Fruit fly (Drosophila melanogaster) whole organism, prepupa: Measurements from ENCODE around the gene tll.
A peak's percentile ranks its signal among the peaks of the same experiment; 100 is the strongest.

Experiments used
- CG10631 ChIP-seq: fragments of 200-800 bp; sonication (Bioruptor generic); optimal IDR thresholded peaks from 2 replicates; lab custom pipeline; 2016; ENCODE audit warnings: missing biosample characterization, missing genetic modification characterization
- CG10669 ChIP-seq: fragments of 200-800 bp; sonication (Bioruptor generic); optimal IDR thresholded peaks from 3 replicates; lab custom pipeline; 2018; ENCODE audit warnings: missing biosample characterization, mild to moderate bottlenecking, missing genetic modification characterization, moderate library complexity
- CG11294 ChIP-seq: fragments of 200-800 bp; sonication (Bioruptor generic); IDR thresholded peaks from 2 replicates; pipeline ENCODE4 v1.3.6; 2022; ENCODE audit warnings: missing biosample characterization, missing genetic modification characterization
- CG11762 ChIP-seq: fragments of 200-800 bp; sonication (Bioruptor generic); optimal IDR thresholded peaks from 3 replicates; lab custom pipeline; 2016; ENCODE audit warnings: missing biosample characterization, missing genetic modification characterization; ENCODE audit not compliant: insufficient read depth
- CG11902 ChIP-seq: fragments of 200-800 bp; sonication (Bioruptor generic); optimal IDR thresholded peaks from 3 replicates; lab custom pipeline; 2016; ENCODE audit warnings: missing biosample characterization, missing genetic modification characterization
- CG15336 ChIP-seq: fragments of 200-800 bp; sonication (Bioruptor generic); IDR thresholded peaks from 2 replicates; pipeline ENCODE4 v1.3.6; 2022; ENCODE audit warnings: missing biosample characterization, missing genetic modification characterization
- CG1621 ChIP-seq: fragments of 200-800 bp; sonication (Bioruptor generic); optimal IDR thresholded peaks from 3 replicates; lab custom pipeline; 2018; ENCODE audit warnings: missing biosample characterization, mild to moderate bottlenecking, missing genetic modification characterization
- CG31627 ChIP-seq: fragments of 200-800 bp; sonication (Bioruptor generic); optimal IDR thresholded peaks from 3 replicates; lab custom pipeline; 2016; ENCODE audit warnings: missing biosample characterization, missing genetic modification characterization
- CG32006 ChIP-seq: fragments of 200-800 bp; sonication (Bioruptor generic); optimal IDR thresholded peaks from 3 replicates; lab custom pipeline; 2017; ENCODE audit warnings: missing biosample characterization, mild to moderate bottlenecking, missing genetic modification characterization
- CG34406 ChIP-seq: fragments of 200-800 bp; sonication (Bioruptor generic); optimal IDR thresholded peaks from 3 replicates; lab custom pipeline; 2016; ENCODE audit warnings: missing biosample characterization, missing genetic modification characterization
- CG3919 ChIP-seq: fragments of 200-800 bp; sonication (Bioruptor generic); optimal IDR thresholded peaks from 3 replicates; lab custom pipeline; 2016; ENCODE audit warnings: missing biosample characterization, missing genetic modification characterization
- CG4318 ChIP-seq: fragments of 200-800 bp; sonication (Bioruptor generic); optimal IDR thresholded peaks from 3 replicates; lab custom pipeline; 2017; ENCODE audit warnings: missing biosample characterization, mild to moderate bottlenecking, missing genetic modification characterization
- CG6163 ChIP-seq: fragments of 200-800 bp; sonication (Bioruptor generic); IDR thresholded peaks from 3 replicates; pipeline ENCODE4 v1.3.6; 2022; ENCODE audit warnings: missing biosample characterization, missing genetic modification characterization
- CG6276 ChIP-seq: fragments of 200-800 bp; sonication (Bioruptor generic); optimal IDR thresholded peaks from 2 replicates; lab custom pipeline; 2017; ENCODE audit warnings: missing biosample characterization, mild to moderate bottlenecking, missing genetic modification characterization
- CG6792 ChIP-seq: fragments of 200-800 bp; sonication (Bioruptor generic); optimal IDR thresholded peaks from 3 replicates; lab custom pipeline; 2016; ENCODE audit warnings: missing biosample characterization, missing genetic modification characterization
- CG6854 ChIP-seq: fragments of 200-800 bp; sonication (Bioruptor generic); optimal IDR thresholded peaks from 2 replicates; lab custom pipeline; 2017; ENCODE audit warnings: missing biosample characterization, mild to moderate bottlenecking, missing genetic modification characterization
- CG7368 ChIP-seq: fragments of 200-800 bp; sonication (Bioruptor generic); optimal IDR thresholded peaks from 3 replicates; lab custom pipeline; 2016; ENCODE audit warnings: missing biosample characterization, missing genetic modification characterization
- CG8119 ChIP-seq: fragments of 200-800 bp; sonication (Bioruptor generic); IDR thresholded peaks from 3 replicates; pipeline ENCODE4 v1.3.6; 2022; ENCODE audit warnings: missing biosample characterization, missing genetic modification characterization
- CG8319 ChIP-seq: fragments of 200-800 bp; sonication (Bioruptor generic); optimal IDR thresholded peaks from 3 replicates; lab custom pipeline; 2016; ENCODE audit warnings: missing biosample characterization, missing genetic modification characterization
- CG8632 ChIP-seq: fragments of 200-800 bp; sonication (Bioruptor generic); optimal IDR thresholded peaks from 3 replicates; lab custom pipeline; 2016; ENCODE audit warnings: missing biosample characterization, missing genetic modification characterization
- CG9139 ChIP-seq: fragments of 200-800 bp; sonication (Bioruptor generic); optimal IDR thresholded peaks from 3 replicates; lab custom pipeline; 2017; ENCODE audit warnings: missing biosample characterization, mild to moderate bottlenecking, missing genetic modification characterization
- Eip75B ChIP-seq: fragments of 200-800 bp; sonication (Bioruptor generic); optimal IDR thresholded peaks from 3 replicates; lab custom pipeline; 2016; ENCODE audit warnings: missing biosample characterization, missing genetic modification characterization
- Eip93F ChIP-seq: fragments of 200-800 bp; sonication (Bioruptor generic); optimal IDR thresholded peaks from 2 replicates; lab custom pipeline; 2016; ENCODE audit warnings: missing biosample characterization, mild to moderate bottlenecking, missing genetic modification characterization
- Ets21C ChIP-seq: fragments of 200-800 bp; sonication (Bioruptor generic); optimal IDR thresholded peaks from 3 replicates; lab custom pipeline; 2016; ENCODE audit warnings: missing biosample characterization, missing genetic modification characterization
- Hr39 ChIP-seq: fragments of 200-800 bp; sonication (Bioruptor generic); optimal IDR thresholded peaks from 2 replicates; lab custom pipeline; 2016; ENCODE audit warnings: missing biosample characterization, missing genetic modification characterization
- Hr4 ChIP-seq: fragments of 200-800 bp; sonication (Bioruptor generic); optimal IDR thresholded peaks from 3 replicates; lab custom pipeline; 2016; ENCODE audit warnings: missing biosample characterization, missing genetic modification characterization
- Met ChIP-seq: fragments of 200-800 bp; sonication (Bioruptor generic); optimal IDR thresholded peaks from 3 replicates; lab custom pipeline; 2016; ENCODE audit warnings: missing biosample characterization, missing genetic modification characterization
- Sox14 ChIP-seq: fragments of 200-800 bp; sonication (Bioruptor generic); optimal IDR thresholded peaks from 3 replicates; lab custom pipeline; 2016; ENCODE audit warnings: missing biosample characterization, missing genetic modification characterization
- achi ChIP-seq: fragments of 200-800 bp; sonication (Bioruptor generic); optimal IDR thresholded peaks from 3 replicates; lab custom pipeline; 2016; ENCODE audit warnings: missing biosample characterization, missing genetic modification characterization
- cyc ChIP-seq: fragments of 200-800 bp; sonication (Bioruptor generic); optimal IDR thresholded peaks from 3 replicates; lab custom pipeline; 2016; ENCODE audit warnings: missing biosample characterization, missing genetic modification characterization
- dsx ChIP-seq: fragments of 200-800 bp; optimal IDR thresholded peaks from 3 replicates; lab custom pipeline; 2019; ENCODE audit warnings: missing biosample characterization, mild to moderate bottlenecking, missing genetic modification characterization, moderate library complexity; ENCODE audit not compliant: poor library complexity, severe bottlenecking
- eg ChIP-seq: fragments of 200-800 bp; sonication (Bioruptor generic); IDR thresholded peaks from 3 replicates; pipeline ENCODE4 v1.3.6; 2022; ENCODE audit warnings: missing biosample characterization, missing genetic modification characterization
- esn ChIP-seq: fragments of 200-800 bp; sonication (Bioruptor generic); optimal IDR thresholded peaks from 2 replicates; lab custom pipeline; 2016; ENCODE audit warnings: missing biosample characterization, mild to moderate bottlenecking, missing genetic modification characterization, moderate library complexity
- fd85E ChIP-seq: fragments of 200-800 bp; sonication (Bioruptor generic); optimal IDR thresholded peaks from 3 replicates; lab custom pipeline; 2016; ENCODE audit warnings: missing biosample characterization, missing genetic modification characterization
- fkh ChIP-seq: fragments of 200-800 bp; sonication (Bioruptor generic); optimal IDR thresholded peaks from 3 replicates; lab custom pipeline; 2017; ENCODE audit warnings: missing biosample characterization, mild to moderate bottlenecking, missing genetic modification characterization, moderate library complexity
- lz ChIP-seq: fragments of 200-800 bp; sonication (Bioruptor generic); optimal IDR thresholded peaks from 3 replicates; lab custom pipeline; 2016; ENCODE audit warnings: missing biosample characterization, missing genetic modification characterization
- net ChIP-seq: fragments of 200-800 bp; sonication (Bioruptor generic); optimal IDR thresholded peaks from 3 replicates; lab custom pipeline; 2016; ENCODE audit warnings: missing biosample characterization, missing genetic modification characterization
- pdm3 ChIP-seq: fragments of 200-800 bp; sonication (Bioruptor generic); optimal IDR thresholded peaks from 3 replicates; lab custom pipeline; 2016; ENCODE audit warnings: missing biosample characterization, missing genetic modification characterization
- salr ChIP-seq, 2 experiments: fragments of 200-800 bp; sonication (Bioruptor generic); optimal IDR thresholded peaks; 3 replicates each; lab custom pipeline; 2016 to 2018; ENCODE audit warnings: missing biosample characterization in 2 of 2, missing genetic modification characterization in 2 of 2, mild to moderate bottlenecking in 1 of 2
- spab ChIP-seq: fragments of 200-800 bp; sonication (Bioruptor generic); optimal IDR thresholded peaks from 2 replicates; lab custom pipeline; 2017; ENCODE audit warnings: missing biosample characterization, mild to moderate bottlenecking, missing genetic modification characterization, missing genetic modification reagents
- ss ChIP-seq, 2 experiments: fragments of 200-800 bp; sonication (Bioruptor generic); optimal IDR thresholded peaks; 2 replicates in 1 of 2; 3 replicates in 1 of 2; lab custom pipeline; 2017 to 2018; ENCODE audit warnings: mild to moderate bottlenecking in 2 of 2, missing biosample characterization in 2 of 2, missing genetic modification characterization in 2 of 2, moderate library complexity in 1 of 2
- svp ChIP-seq: fragments of 200-800 bp; sonication (Bioruptor generic); peaks from one replicate; lab custom pipeline; 2016; ENCODE audit warnings: missing biosample characterization, missing genetic modification characterization
- topi ChIP-seq: fragments of 200-800 bp; sonication (Bioruptor generic); optimal IDR thresholded peaks from 3 replicates; lab custom pipeline; 2016; ENCODE audit warnings: missing biosample characterization, missing genetic modification characterization
- vri ChIP-seq: fragments of 200-800 bp; sonication (Bioruptor generic); optimal IDR thresholded peaks from 3 replicates; lab custom pipeline; 2016; ENCODE audit warnings: missing biosample characterization, mild to moderate bottlenecking, missing genetic modification characterization

The tll gene

DNA sequence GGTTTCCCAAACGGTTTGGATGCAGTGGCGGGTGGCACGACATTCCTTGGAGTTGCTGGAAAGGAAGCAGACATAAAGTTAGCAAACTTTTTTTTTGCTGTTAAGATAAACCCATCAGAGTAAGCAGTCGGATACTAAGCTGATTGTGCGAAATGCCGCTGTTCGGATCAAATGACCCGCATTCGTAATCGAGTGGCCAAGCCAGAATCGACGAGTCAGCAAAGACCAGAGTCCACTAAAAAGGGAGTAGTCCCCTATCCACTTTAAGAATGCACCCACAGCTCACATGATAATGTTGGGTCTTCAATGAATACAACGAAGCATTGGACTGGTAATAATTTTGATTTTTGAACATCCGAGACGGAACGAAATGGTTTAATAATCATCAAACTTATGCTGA lies 34.7 kb downstream of the tll start:
- TF ChIP-seq CG1621 (tag; lab: Kevin White, UChicago) (no peak), svp (peak; percentile 43)

DNA sequence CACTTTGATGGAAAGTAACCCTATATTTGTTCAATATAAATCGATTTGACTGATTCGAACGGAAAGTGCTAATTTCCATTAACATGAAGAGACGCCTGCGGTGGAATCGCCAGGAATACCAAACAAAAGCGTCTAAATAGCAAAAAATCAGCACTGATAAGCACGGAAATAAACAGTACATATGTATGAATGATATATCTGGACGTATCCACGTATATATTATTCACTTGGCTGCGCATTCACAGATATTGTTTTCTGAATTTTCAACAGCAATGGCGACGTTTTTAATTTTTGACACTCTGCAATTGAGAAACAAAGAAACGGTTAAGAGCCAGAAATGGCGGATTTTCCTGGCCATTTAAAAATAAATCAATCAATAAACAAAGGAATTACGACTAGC lies 35.2 kb downstream of the tll start:
- TF ChIP-seq CG11902 (GFP tag; lab: Kevin White, UChicago) (no peak), topi (GFP tag; lab: Kevin White, UChicago) (no peak), eg (GFP tag; lab: Robert Waterston, UW) (no peak), ss (GFP tag; optimal IDR thresholded peaks at IDR 0.05; lab: Kevin White, UChicago) (no peak), Met (GFP tag; lab: Kevin White, UChicago) (no peak), pdm3 (GFP tag; lab: Kevin White, UChicago) (no peak), CG10631 (GFP tag; lab: Kevin White, UChicago) (no peak), salr (GFP tag; optimal IDR thresholded peaks at IDR 0.05; lab: Kevin White, UChicago) (no peak), dsx (GFP tag; lab: Kevin White, UChicago) (no peak), Hr39 (GFP tag; lab: Kevin White, UChicago) (no peak), CG3919 (GFP tag; lab: Kevin White, UChicago) (no peak), CG11294 (no peak), CG15336 (GFP tag; lab: Robert Waterston, UW) (no peak), CG6163 (no peak)

DNA sequence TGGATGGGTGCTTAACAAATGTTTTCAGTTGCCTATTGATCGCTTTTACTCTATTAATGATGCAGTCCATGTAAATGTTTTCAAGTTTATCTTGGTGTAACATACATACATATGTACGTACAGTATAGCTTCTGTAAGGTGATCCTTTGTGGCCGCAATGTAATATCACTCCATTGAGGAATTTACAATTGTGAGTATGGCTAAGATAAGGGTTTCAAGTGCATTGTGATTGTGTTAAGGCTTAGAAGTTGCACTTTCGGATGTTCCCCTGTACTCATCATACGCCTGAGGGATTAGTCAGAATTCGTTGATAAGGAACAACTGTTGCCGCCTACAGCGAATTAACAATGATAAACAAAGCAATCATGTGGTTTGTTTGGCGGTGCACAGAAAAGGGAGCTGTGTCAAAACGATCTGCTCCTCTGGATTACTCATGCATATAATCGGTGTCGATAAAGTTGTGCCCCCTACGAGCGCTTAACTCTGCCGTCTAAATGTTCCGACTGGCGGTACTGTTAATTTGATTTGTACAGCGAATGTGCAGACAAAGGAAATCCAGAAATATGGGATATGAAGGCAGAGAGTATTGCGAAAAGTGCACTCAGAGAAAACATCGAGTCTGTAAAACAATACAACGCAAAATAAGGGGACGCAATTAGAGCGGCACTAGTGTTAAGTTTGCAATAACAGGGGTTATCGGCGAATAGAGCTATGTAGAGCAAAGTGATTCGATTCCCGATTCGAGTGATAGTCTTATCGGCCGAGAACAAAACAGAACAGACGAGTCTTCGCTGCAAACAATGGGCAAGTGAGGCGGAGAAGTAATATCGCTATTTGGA lies 35.8 kb downstream of the tll start:
- TF ChIP-seq esn (GFP tag; lab: Kevin White, UChicago) (peak; percentile 89), CG32006 (GFP tag; lab: Kevin White, UChicago) (peak; percentile 82), CG6276 (GFP tag; lab: Kevin White, UChicago) (peak; percentile 69), CG3919 (GFP tag; lab: Kevin White, UChicago) (peak; percentile 86), CG6163 (peak; percentile 90), vri (GFP tag; lab: Kevin White, UChicago) (peak; percentile 75), CG7368 (GFP tag; lab: Kevin White, UChicago) (peak; percentile 80), Sox14 (GFP tag; lab: Kevin White, UChicago) (peak; percentile 91), eg (GFP tag; lab: Robert Waterston, UW) (peak; percentile 88), Hr4 (GFP tag; lab: Kevin White, UChicago) (peak; percentile 85), lz (peak; percentile 89), svp (peak; percentile 94), CG34406 (GFP tag; lab: Kevin White, UChicago) (peak; percentile 77), salr (GFP tag; optimal IDR thresholded peaks at IDR 0.05; lab: Kevin White, UChicago) (peak; percentile 33 to 73), fkh (no peak), CG4318 (GFP tag; lab: Kevin White, UChicago) (peak; percentile 60), Ets21C (peak; percentile 85), Eip93F (GFP tag; lab: Kevin White, UChicago) (peak; percentile 38), achi (GFP tag; lab: Kevin White, UChicago) (peak; percentile 83), net (GFP tag; lab: Kevin White, UChicago) (peak; percentile 73), CG11762 (GFP tag; lab: Kevin White, UChicago) (peak; percentile 67), cyc (GFP tag; lab: Kevin White, UChicago) (peak; percentile 91), CG8319 (GFP tag; lab: Kevin White, UChicago) (peak; percentile 71), CG8119 (GFP tag; lab: Robert Waterston, UW) (peak; percentile 71), CG6792 (GFP tag; lab: Kevin White, UChicago) (peak; percentile 83), topi (GFP tag; lab: Kevin White, UChicago) (peak; percentile 86), spab (GFP tag; lab: Kevin White, UChicago) (peak; percentile 57), CG9139 (GFP tag; lab: Kevin White, UChicago) (peak; percentile 23), CG6854 (GFP tag; lab: Kevin White, UChicago) (peak; percentile 17), CG11294 (peak; percentile 81), Eip75B (GFP tag; lab: Kevin White, UChicago) (peak; percentile 79), CG10669 (peak; percentile 77), fd85E (GFP tag; lab: Kevin White, UChicago) (no peak), CG31627 (GFP tag; lab: Kevin White, UChicago) (peak; percentile 93), CG10631 (GFP tag; lab: Kevin White, UChicago) (peak; percentile 79), CG1621 (tag; lab: Kevin White, UChicago) (peak; percentile 68), CG8632 (GFP tag; lab: Kevin White, UChicago) (peak; percentile 74), ss (GFP tag; optimal IDR thresholded peaks at IDR 0.05; lab: Kevin White, UChicago) (peak in 1 of 2 experiments; percentile 71)
